Fruit fly (Drosophila melanogaster) S2 (cell line): ENCODE measurements around the gene EMC2B.
"Not testable (repeated sequence)": the region's sequence is repeated elsewhere in the genome, so short reads cannot be mapped to it uniquely, and the experiment has no call there.

Experiments
- CG8478 ChIP-seq: fragments of >200 bp; optimal IDR thresholded peaks from 2 replicates; lab custom pipeline; 2018
- CTCF ChIP-seq, 2 experiments: fragments of >200 bp; optimal IDR thresholded peaks; 2 replicates each; lab custom pipeline; 2018

The EMC2B gene

dm6 chr3R:17002218-17003110, 10.8 kb upstream of the EMC2B start, which contains the start of the genes Sf3a1 and Irc:
Gene Sf3a1, minus strand, starts transcription at chr3R:17002355.
Gene Irc, plus strand, starts transcription at chr3R:17002875.
- TF ChIP-seq CTCF (optimal IDR thresholded peaks at IDR 0.05; lab: Kevin White, UChicago) (peak; percentile 39 to 49), CG8478 (lab: Kevin White, UChicago) (no peak)

DNA sequence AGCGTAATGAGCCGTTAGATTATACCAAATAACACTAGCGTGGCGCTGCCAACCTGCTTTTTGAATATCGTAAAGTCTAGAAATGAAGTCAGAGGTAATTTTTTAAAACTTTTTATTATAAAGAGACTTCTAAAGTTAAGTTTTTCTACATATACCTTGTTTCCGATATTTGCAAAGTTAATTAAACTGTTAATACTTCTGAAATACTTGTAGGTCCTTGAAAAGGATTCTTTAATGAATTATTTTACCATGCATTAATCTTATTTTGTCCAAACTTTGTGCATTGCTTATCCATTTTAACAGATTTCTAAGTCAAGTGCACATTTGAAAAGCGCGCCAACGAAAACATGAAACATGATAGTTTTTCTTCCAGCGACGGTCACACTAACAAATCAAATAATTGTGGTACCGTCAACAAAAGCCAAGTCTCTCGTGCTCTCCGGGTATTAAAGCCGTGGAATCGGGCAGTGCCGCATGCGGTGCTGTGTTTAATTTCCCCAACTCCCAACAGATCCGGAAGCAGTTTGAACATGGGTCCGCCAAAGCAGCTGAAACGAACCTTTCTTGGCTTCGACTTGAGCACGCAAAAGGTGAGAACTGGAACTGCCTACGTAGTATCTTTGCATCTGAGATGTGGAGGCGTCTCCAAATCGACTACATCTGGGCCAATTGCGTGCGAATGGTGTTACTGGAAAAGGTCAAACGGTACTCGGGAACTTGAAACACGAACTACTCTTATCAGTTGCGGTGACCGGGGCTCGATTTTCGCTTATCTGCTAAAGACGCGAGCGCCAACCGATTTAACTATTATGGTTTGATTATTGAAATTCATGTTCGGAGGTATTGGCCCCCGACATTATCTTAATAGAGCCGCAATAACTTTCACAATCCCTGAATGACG, 4.6 kb upstream of the EMC2B start, which contains the start of the genes EMC2A and CG3534:
Gene EMC2A, minus strand, starts transcription at position 13 of the 901 bp plus-strand sequence.
Gene CG3534, plus strand, starts transcription at position 388 of the 901 bp plus-strand sequence.
- TF ChIP-seq CG8478 (lab: Kevin White, UChicago) (no peak), CTCF (optimal IDR thresholded peaks at IDR 0.05; lab: Kevin White, UChicago) (no peak)

- TF ChIP-seq CG8478 (lab: Kevin White, UChicago); CTCF (optimal IDR thresholded peaks at IDR 0.05; lab: Kevin White, UChicago): not testable (repeated sequence)
Measured at dm6 chr3R:16992716-16993115, 1.0 kb upstream of the EMC2B start, which contains the start of gene CG31274. Gene CG31274, plus strand, starts transcription at chr3R:16993016.

DNA sequence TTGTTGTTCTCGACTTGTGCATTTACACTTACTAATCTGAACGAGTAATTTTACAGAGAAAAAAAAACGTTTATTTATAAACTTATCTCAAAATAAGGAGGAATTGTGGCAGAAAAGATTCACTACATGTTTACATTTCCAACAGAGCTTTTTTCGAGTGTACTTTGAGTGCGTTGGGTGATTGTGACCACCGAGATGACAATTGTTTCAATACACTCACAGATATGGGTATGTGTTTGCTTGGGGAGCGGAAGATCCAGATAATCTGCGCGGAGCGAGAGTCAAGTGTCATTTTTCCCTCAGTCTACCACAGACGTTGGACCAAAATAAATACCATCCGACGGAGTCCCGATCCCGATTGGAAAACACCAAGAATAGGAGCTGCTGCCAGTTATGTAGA, 3.2 kb downstream of the EMC2B start, which contains the start of gene MESK4:
Gene MESK4, plus strand, starts transcription at position 301 of the 400 bp plus-strand sequence.
- not testable (repeated sequence) for TF ChIP-seq CG8478 (lab: Kevin White, UChicago); CTCF (optimal IDR thresholded peaks at IDR 0.05; lab: Kevin White, UChicago)

DNA sequence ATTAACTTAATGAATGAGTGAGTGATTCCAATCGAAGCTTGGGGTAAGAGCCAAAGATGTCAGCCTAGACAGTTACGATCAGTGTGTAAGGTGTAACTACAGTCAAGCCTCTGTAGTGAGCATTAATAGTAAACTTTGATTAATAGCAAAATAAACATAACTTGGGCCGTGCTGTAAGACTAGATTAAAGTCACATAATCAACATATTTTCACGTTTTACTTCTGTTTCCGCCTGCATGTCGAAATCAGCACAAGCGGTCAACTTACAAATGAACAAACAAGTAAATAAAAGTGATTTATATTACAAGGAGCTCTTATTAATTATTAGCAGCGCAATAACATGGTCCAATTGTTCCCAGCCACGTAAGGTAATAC, 3.8 kb downstream of the EMC2B start:
- TF ChIP-seq CG8478 (lab: Kevin White, UChicago), result no peak
- TF ChIP-seq CTCF (optimal IDR thresholded peaks at IDR 0.05; lab: Kevin White, UChicago), result no peak

- TF ChIP-seq CTCF (optimal IDR thresholded peaks at IDR 0.05; lab: Kevin White, UChicago), result no peak
Measured at dm6 chr3R:16987220-16987923, 4.3 kb downstream of the EMC2B start, which contains the start of gene CG18622. Gene CG18622, minus strand, starts transcription at chr3R:16987732.

DNA sequence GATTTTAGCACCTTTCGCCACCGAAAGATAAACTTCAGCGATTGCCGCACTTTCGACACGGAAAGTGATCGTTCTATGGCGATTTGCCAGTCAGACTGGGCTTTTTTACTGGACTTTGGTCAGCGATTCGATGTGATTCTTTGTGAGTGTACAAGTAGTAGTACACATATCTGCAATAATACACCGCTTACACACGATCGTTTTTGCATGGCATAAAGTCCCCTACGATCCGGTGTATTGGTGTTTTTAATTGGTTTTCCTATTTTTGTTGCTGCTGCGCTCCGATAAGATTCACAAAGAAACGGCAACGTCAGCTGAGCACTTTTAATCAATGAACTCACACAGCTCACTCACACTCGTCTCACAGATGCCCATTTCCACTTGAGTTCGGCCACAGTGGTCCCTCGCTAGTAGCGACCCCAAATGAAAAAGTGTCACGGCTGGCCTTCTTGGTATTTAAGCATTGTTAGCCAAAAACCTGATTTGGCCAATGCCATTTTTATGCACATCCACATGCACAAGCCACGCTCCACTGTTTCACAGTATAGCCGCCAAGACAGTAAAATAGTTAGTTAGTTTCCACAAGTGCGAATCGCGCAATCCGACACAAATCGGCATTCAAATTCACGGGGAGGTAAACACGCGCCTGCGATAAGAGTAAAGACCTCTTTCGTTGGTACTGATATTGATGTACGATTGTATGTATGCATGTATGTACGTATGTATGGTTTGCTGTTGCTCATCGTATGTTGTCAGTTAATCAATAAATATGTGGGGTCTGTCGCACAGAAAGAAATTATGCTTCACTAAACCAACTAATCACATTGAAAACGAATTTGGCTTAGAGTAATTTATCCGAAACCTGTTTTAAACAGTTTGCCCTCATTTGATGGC, 5.2 kb downstream of the EMC2B start:
- TF ChIP-seq CTCF (optimal IDR thresholded peaks at IDR 0.05; lab: Kevin White, UChicago) (no peak), CG8478 (lab: Kevin White, UChicago) (no peak)

DNA sequence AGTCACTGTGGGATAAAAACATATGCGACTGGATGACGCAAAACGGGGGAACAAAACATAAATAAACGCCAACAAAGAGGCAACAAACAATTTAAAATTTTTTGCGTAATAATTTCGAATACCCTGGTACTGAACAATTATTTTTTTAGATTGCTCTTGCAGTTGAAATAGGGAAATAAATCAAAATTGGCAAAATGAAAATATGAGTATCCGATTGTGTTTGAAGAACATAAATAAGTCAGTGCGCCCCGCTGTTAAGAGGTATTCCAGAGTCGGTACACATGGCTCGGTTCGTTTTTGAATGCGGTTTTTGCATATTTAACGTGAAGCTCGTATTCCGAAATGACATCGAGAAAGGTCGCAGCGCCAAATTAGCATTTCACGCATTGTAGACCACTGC, 6.1 kb downstream of the EMC2B start:
- TF ChIP-seq CG8478 (lab: Kevin White, UChicago) (no peak), CTCF (optimal IDR thresholded peaks at IDR 0.05; lab: Kevin White, UChicago) (no peak)

- TF ChIP-seq CG8478 (lab: Kevin White, UChicago), result no peak
- no peak for TF ChIP-seq CTCF (optimal IDR thresholded peaks at IDR 0.05; lab: Kevin White, UChicago)
Measured at dm6 chr3R:16984221-16984620, 7.5 kb downstream of the EMC2B start.

DNA sequence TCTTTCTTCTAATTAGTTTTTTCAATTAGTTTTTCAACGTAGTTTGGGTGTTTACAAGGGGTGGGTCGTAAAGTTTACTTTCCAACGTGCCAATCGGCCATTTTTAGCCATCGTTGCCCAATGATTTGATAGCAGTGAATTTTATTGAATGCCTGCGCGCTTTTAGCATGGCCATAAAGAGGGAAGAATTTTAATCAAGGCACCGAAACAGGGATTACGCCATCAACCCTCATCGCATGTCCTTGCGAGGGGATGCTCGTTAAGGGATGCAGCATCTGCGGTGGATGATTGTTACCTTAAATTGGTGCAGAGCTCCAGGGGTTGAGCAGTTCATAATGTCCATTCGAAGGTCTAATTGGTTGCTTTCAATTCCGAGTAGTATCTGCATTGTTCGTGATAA, 8.7 kb downstream of the EMC2B start:
- TF ChIP-seq CTCF (optimal IDR thresholded peaks at IDR 0.05; lab: Kevin White, UChicago) (no peak), CG8478 (lab: Kevin White, UChicago) (no peak)

DNA sequence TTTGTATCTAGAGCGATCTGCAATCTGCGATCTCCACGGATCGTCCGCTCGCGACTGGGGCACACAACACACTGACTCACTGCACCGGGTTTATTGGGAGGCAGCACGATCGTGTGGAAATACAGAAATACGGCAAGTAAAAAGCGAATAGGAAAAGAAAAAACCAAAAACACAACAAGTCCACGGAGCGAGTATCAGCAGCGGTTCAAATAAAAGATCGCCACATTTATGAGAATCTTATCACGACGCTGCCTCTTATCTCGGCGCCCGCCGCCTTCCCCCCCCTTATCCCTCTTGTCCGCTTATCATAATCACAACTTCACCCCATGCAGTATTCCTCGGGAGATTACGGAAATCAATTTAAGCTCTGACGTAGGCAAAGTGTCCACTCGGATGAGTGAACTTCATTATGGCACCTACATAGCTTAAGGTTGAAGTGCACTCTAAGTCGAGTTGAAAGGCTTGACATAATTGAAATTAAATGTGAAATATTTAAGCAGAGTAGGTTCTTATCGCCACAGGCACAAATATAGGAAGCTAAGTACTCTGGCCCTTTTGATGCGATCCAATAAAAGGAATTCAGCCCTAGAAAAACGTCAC, 9.5 kb downstream of the EMC2B start, which contains the start of gene AhcyL2:
Gene AhcyL2, minus strand, starts transcription at position 51 of the 600 bp plus-strand sequence.
- no peak for TF ChIP-seq CTCF (optimal IDR thresholded peaks at IDR 0.05; lab: Kevin White, UChicago)
- no peak for TF ChIP-seq CG8478 (lab: Kevin White, UChicago)

- TF ChIP-seq CG8478 (lab: Kevin White, UChicago) (no peak), CTCF (optimal IDR thresholded peaks at IDR 0.05; lab: Kevin White, UChicago) (no peak)
Measured at dm6 chr3R:16980958-16981623, 10.6 kb downstream of the EMC2B start.
